Worm (Caenorhabditis elegans) whole organism, mixed stage, embryonic: Measurements from ENCODE around the gene lrr-1.

Source experiments
- elt-1 ChIP-seq: sonication (generic microtip); optimal IDR thresholded peaks from 2 replicates; lab custom pipeline; 2017; ENCODE audit warnings: missing genetic modification characterization, mild to moderate bottlenecking, missing compliant biosample characterization, antibody characterized with exemption, moderate library complexity, borderline replicate concordance; ENCODE audit not compliant: insufficient read depth
- elt-3 ChIP-seq: fragments of 150-350 bp; optimal IDR thresholded peaks from 2 replicates; lab custom pipeline; 2014; ENCODE audit warnings: missing biosample characterization, missing genetic modification characterization
- lin-13 ChIP-seq: fragments of 150-350 bp; optimal IDR thresholded peaks from 2 replicates; lab custom pipeline; 2014; ENCODE audit warnings: missing biosample characterization, missing genetic modification characterization
- lin-32 ChIP-seq: fragments of 200-800 bp; sonication (Bioruptor generic); optimal IDR thresholded peaks from 2 replicates; lab custom pipeline; 2018; ENCODE audit warnings: mild to moderate bottlenecking, missing genetic modification characterization, missing compliant biosample characterization
- mep-1 ChIP-seq: fragments of 150-350 bp; optimal IDR thresholded peaks from 2 replicates; lab custom pipeline; 2017; ENCODE audit warnings: missing biosample characterization, missing genetic modification reagents, missing genetic modification characterization, inconsistent platforms
- nhr-237 ChIP-seq: fragments of 150-350 bp; optimal IDR thresholded peaks from 2 replicates; lab custom pipeline; 2014; ENCODE audit warnings: missing biosample characterization, missing genetic modification characterization
- nhr-28 ChIP-seq: fragments of 150-350 bp; optimal IDR thresholded peaks from 2 replicates; lab custom pipeline; 2014; ENCODE audit warnings: missing biosample characterization, missing genetic modification characterization
- nhr-76 ChIP-seq: sonication (generic microtip); optimal IDR thresholded peaks from 2 replicates; lab custom pipeline; 2017; ENCODE audit warnings: missing biosample characterization, missing genetic modification characterization
- pha-4 ChIP-seq: fragments of 150-350 bp; optimal IDR thresholded peaks from 2 replicates; lab custom pipeline; 2018; ENCODE audit warnings: missing biosample characterization, missing genetic modification reagents, missing genetic modification characterization
- snpc-4 ChIP-seq: fragments of 150-350 bp; optimal IDR thresholded peaks from 2 replicates; lab custom pipeline; 2014; ENCODE audit warnings: missing biosample characterization, missing genetic modification characterization
- unc-39 ChIP-seq: fragments of 150-350 bp; optimal IDR thresholded peaks from 2 replicates; lab custom pipeline; 2014; ENCODE audit warnings: missing biosample characterization, missing genetic modification characterization
- unc-62 ChIP-seq: fragments of 150-350 bp; optimal IDR thresholded peaks from 2 replicates; lab custom pipeline; 2014; ENCODE audit warnings: missing biosample characterization, missing genetic modification reagents, missing genetic modification characterization
- ztf-11 ChIP-seq: fragments of 150-350 bp; optimal IDR thresholded peaks from 2 replicates; lab custom pipeline; 2014; ENCODE audit warnings: missing biosample characterization, missing genetic modification characterization

- no peak for TF ChIP-seq elt-1 (tag; lab: Kevin White, UChicago)
- no peak for TF ChIP-seq nhr-237 (tag; lab: Kevin White, UChicago)
- no peak for TF ChIP-seq pha-4 (tag; lab: Kevin White, UChicago)
- TF ChIP-seq unc-62 (GFP tag; lab: Kevin White, UChicago), result no peak
- TF ChIP-seq lin-13 (tag; lab: Kevin White, UChicago), result no peak
- no peak for TF ChIP-seq unc-39
- TF ChIP-seq nhr-28 (tag; lab: Kevin White, UChicago), result no peak
- no peak for TF ChIP-seq ztf-11 (tag; lab: Kevin White, UChicago)
- TF ChIP-seq lin-32 (GFP tag; lab: Kevin White, UChicago), result no peak
- no peak for TF ChIP-seq elt-3 (tag; lab: Kevin White, UChicago)
- no peak for TF ChIP-seq mep-1 (tag; lab: Kevin White, UChicago)
- no peak for TF ChIP-seq nhr-76 (tag; lab: Kevin White, UChicago)
- no peak for TF ChIP-seq snpc-4 (tag; lab: Kevin White, UChicago)
These were observed 6.2 kb upstream of the lrr-1 start for ce11 chrII:5042381-5042930.
